Worm (Caenorhabditis elegans): ENCODE results near the gene xbp-1.

- TF ChIP-seq snpc-4 (tag; optimal IDR thresholded peaks at IDR 0.05) = no peak
- TF ChIP-seq unc-39 (tag; optimal IDR thresholded peaks at IDR 0.05) = no peak
Observed at ce11 chrIII:4166745-4167144, 26.9 kb upstream of the xbp-1 start, which contains the start of gene rnf-5.
